Worm (Caenorhabditis elegans): Measurements from ENCODE around the gene ZK1307.4.

DNA sequence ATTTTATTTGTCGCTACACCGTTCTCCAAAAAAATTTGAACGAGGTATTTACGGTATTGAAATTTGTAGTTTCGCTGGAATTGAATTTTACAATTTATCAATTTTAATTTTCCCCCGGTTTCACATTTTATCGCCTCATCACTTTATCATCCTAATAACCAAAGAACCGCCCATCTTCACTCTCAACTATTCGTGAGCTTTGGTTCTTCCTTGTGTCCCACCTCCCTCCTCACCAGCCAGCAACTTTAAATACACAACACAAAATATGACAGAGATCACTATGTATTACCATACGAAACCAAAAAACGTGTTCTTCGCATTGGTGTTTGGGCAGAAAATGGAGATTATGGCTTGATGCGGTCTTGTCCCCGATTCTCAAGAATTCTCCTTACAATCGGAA lies 47.5 kb downstream of the ZK1307.4 start:
- TF ChIP-seq med-1 (GFP tag; optimal IDR thresholded peaks at IDR 0.05; ENCODE audit: insufficient read depth) (no peak), klf-2 (GFP tag; conservative IDR thresholded peaks at IDR 0.05) (no peak), T22C8.4 (GFP tag; IDR thresholded peaks at IDR 0.05) (no peak), flt-1 (GFP tag; IDR thresholded peaks at IDR 0.05) (no peak), tab-1 (GFP tag; IDR thresholded peaks at IDR 0.05) (no peak), ref-1 (GFP tag; conservative IDR thresholded peaks at IDR 0.05) (no peak)
